Worm (Caenorhabditis elegans) whole organism, L4 larva: Measurements from ENCODE around the gene acy-1.

Experiments
- ceh-32 ChIP-seq: sonication (generic microtip); optimal IDR thresholded peaks from 2 replicates; lab custom pipeline; 2016; ENCODE audit warnings: mild to moderate bottlenecking, missing genetic modification characterization, missing compliant biosample characterization; ENCODE audit not compliant: poor library complexity
- dve-1 ChIP-seq: sonication (generic microtip); optimal IDR thresholded peaks from 2 replicates; lab custom pipeline; 2017; ENCODE audit warnings: antibody characterized with exemption, mild to moderate bottlenecking, missing genetic modification characterization, missing compliant biosample characterization; ENCODE audit not compliant: insufficient read depth
- hlh-30 ChIP-seq: sonication (generic microtip); optimal IDR thresholded peaks from 2 replicates; lab custom pipeline; 2017; ENCODE audit warnings: antibody characterized with exemption, mild to moderate bottlenecking, missing genetic modification characterization, missing compliant biosample characterization; ENCODE audit not compliant: insufficient read depth
- lin-15B ChIP-seq: fragments of 150-350 bp; sonication (generic microtip); optimal IDR thresholded peaks from 3 replicates; lab custom pipeline; 2014; ENCODE audit warnings: missing biosample characterization, missing genetic modification characterization
- lin-39 ChIP-seq: fragments of 150-350 bp; optimal IDR thresholded peaks from 2 replicates; lab custom pipeline; 2014; ENCODE audit warnings: missing biosample characterization, missing genetic modification reagents, missing genetic modification characterization
- nhr-237 ChIP-seq: sonication (generic microtip); optimal IDR thresholded peaks from 2 replicates; lab custom pipeline; 2017; ENCODE audit warnings: missing biosample characterization, missing genetic modification characterization
- unc-62 ChIP-seq, 3 experiments: fragments of 150-350 bp in 1 of 3; sonication (generic microtip); optimal IDR thresholded peaks in 2 of 3; peaks in 1 of 3; 1 replicate in 1 of 3; 2 replicates in 2 of 3; lab custom pipeline; 2014 to 2017; ENCODE audit warnings: missing biosample characterization in 3 of 3, missing genetic modification characterization in 3 of 3, missing genetic modification reagents in 3 of 3, missing genotype in 1 of 3

ce11 chrIII:4687134-4687533 is 34.8 kb upstream of the acy-1 start:
- TF ChIP-seq ceh-32 (tag; lab: Kevin White, UChicago) (no peak), lin-39 (tag; lab: Kevin White, UChicago) (no peak), nhr-237 (tag; lab: Kevin White, UChicago) (no peak), dve-1 (tag; lab: Kevin White, UChicago) (no peak), unc-62 (GFP tag; optimal IDR thresholded peaks at IDR 0.05 in 1 of 2; lab: Kevin White, UChicago) (peak in 1 of 2 experiments; percentile 42), unc-62 (tag; optimal IDR thresholded peaks at IDR 0.05; lab: Kevin White, UChicago) (no peak), lin-15B (tag; lab: Kevin White, UChicago) (no peak), hlh-30 (no peak)
